Worm (Caenorhabditis elegans) whole organism, L1 larva: ENCODE measurements around the gene ugt-52.

Source experiments
- egl-27 ChIP-seq, 2 experiments: fragments of 150-350 bp in 1 of 2; sonication (generic microtip); optimal IDR thresholded peaks; 3 replicates each; lab custom pipeline; 2017 to 2018; ENCODE audit warnings: missing biosample characterization in 2 of 2, missing genetic modification characterization in 2 of 2, missing genetic modification reagents in 2 of 2
- lsy-2 ChIP-seq, 2 experiments: fragments of 150-350 bp; optimal IDR thresholded peaks; 2 replicates each; lab custom pipeline; 2014; ENCODE audit warnings: missing biosample characterization in 2 of 2, missing genetic modification characterization in 2 of 2
- mdl-1 ChIP-seq, 2 experiments: fragments of 150-350 bp; optimal IDR thresholded peaks; 2 replicates each; lab custom pipeline; 2014 to 2017; ENCODE audit warnings: missing biosample characterization in 2 of 2, missing genetic modification characterization in 2 of 2, inconsistent platforms in 1 of 2
- zag-1 ChIP-seq: fragments of 150-350 bp; optimal IDR thresholded peaks from 2 replicates; lab custom pipeline; 2014; ENCODE audit warnings: missing biosample characterization, missing genetic modification characterization

DNA sequence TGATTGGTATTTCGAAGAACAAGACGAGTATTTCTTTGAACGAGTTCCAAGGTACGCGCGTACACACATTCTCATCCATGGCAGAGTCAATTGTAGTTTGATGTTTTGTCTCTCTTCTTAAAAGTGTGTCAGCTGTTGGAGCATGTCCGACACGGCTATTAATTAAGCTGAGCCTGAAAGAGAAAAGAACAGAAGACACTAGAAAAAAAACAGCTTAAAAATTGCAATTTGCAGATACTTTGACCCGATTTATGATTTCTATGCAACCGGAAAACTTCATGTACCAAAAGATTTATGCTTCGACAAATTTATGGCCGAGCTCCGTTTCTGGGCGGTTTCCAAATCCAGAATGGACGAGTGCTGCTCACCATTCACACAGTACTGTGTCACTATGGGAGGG lies 29.0 kb upstream of the ugt-52 start:
- TF ChIP-seq mdl-1 (tag; optimal IDR thresholded peaks at IDR 0.05; lab: Kevin White, UChicago) (no peak), egl-27 (tag; optimal IDR thresholded peaks at IDR 0.05; lab: Kevin White, UChicago) (no peak), lsy-2 (tag; optimal IDR thresholded peaks at IDR 0.05; lab: Kevin White, UChicago) (no peak), zag-1 (no peak)
